Worm (Caenorhabditis elegans): ENCODE data around the gene tyr-2.

The tyr-2 gene

ce11 chrIII:13721944-13722343 is 22.1 kb upstream of the tyr-2 start:
- TF ChIP-seq pha-4 (tag; optimal IDR thresholded peaks at IDR 0.05) (peak; percentile 0), ceh-82 (tag; optimal IDR thresholded peaks at IDR 0.05) (no peak)

- TF ChIP-seq ama-1 (optimal IDR thresholded peaks at IDR 0.05) = peak; percentile 46
- no peak for TF ChIP-seq R02D3.7 (tag; optimal IDR thresholded peaks at IDR 0.05)
- TF ChIP-seq fkh-10 (GFP tag; optimal IDR thresholded peaks at IDR 0.05) = no peak
Observed at ce11 chrIII:13722387-13723122, 21.5 kb upstream of the tyr-2 start.

ce11 chrIII:13724018-13724892 is 19.8 kb upstream of the tyr-2 start:
- TF ChIP-seq ceh-28 (tag; optimal IDR thresholded peaks at IDR 0.05) (no peak), ztf-11 (tag; optimal IDR thresholded peaks at IDR 0.05) (no peak), lsy-12 (tag; optimal IDR thresholded peaks at IDR 0.05) (peak; percentile 26), nhr-23 (tag; optimal IDR thresholded peaks at IDR 0.05) (peak; percentile 64), nhr-43 (tag; optimal IDR thresholded peaks at IDR 0.05; ENCODE audit: poor library complexity, severe bottlenecking) (peak; percentile 32), ama-1 (optimal IDR thresholded peaks at IDR 0.05) (peak; percentile 22)

ce11 chrIII:13729760-13730159 is 14.3 kb upstream of the tyr-2 start:
- TF ChIP-seq pha-4 (tag; optimal IDR thresholded peaks at IDR 0.05) = no peak
- no peak for TF ChIP-seq zag-1 (tag; optimal IDR thresholded peaks at IDR 0.05)
- TF ChIP-seq nfya-1 (tag; optimal IDR thresholded peaks at IDR 0.05; ENCODE audit: insufficient read depth) = no peak
- TF ChIP-seq mdl-1 (tag; optimal IDR thresholded peaks at IDR 0.05) = no peak
- no peak for TF ChIP-seq nhr-67 (tag; optimal IDR thresholded peaks at IDR 0.05)
- no peak for TF ChIP-seq ceh-16 (tag; optimal IDR thresholded peaks at IDR 0.05)
- no peak for TF ChIP-seq nhr-28 (tag; optimal IDR thresholded peaks at IDR 0.05)

ce11 chrIII:13731589-13731988 is 12.4 kb upstream of the tyr-2 start, which contains the start of gene W06F12.2:
TSS of gene W06F12.2 (minus strand) at chrIII:13731689.
- TF ChIP-seq ceh-82 (tag; optimal IDR thresholded peaks at IDR 0.05) = no peak
- no peak for TF ChIP-seq lsy-12 (tag; optimal IDR thresholded peaks at IDR 0.05)
- no peak for TF ChIP-seq elt-2 (tag; optimal IDR thresholded peaks at IDR 0.05)
- TF ChIP-seq sea-2 (GFP tag; optimal IDR thresholded peaks at IDR 0.05) = no peak
- TF ChIP-seq pha-4 (tag; optimal IDR thresholded peaks at IDR 0.05) = no peak
- no peak for TF ChIP-seq fkh-2 (tag; optimal IDR thresholded peaks at IDR 0.05)
- TF ChIP-seq unc-39 (tag; optimal IDR thresholded peaks at IDR 0.05) = no peak
- TF ChIP-seq nhr-12 (tag; optimal IDR thresholded peaks at IDR 0.05) = no peak
- no peak for TF ChIP-seq nhr-76 (tag; optimal IDR thresholded peaks at IDR 0.05)
- TF ChIP-seq nhr-43 (tag; optimal IDR thresholded peaks at IDR 0.05; ENCODE audit: poor library complexity, severe bottlenecking) = no peak
- TF ChIP-seq lin-39 (tag; optimal IDR thresholded peaks at IDR 0.05) = no peak
- no peak for TF ChIP-seq unc-62 (GFP tag; optimal IDR thresholded peaks at IDR 0.05)
- TF ChIP-seq nhr-23 (tag; optimal IDR thresholded peaks at IDR 0.05) = no peak
- TF ChIP-seq hmg-11 (tag; optimal IDR thresholded peaks at IDR 0.05) = no peak
- no peak for TF ChIP-seq zag-1 (tag; optimal IDR thresholded peaks at IDR 0.05)
- no peak for TF ChIP-seq ZK546.5 (tag; optimal IDR thresholded peaks at IDR 0.05)
- TF ChIP-seq ztf-11 (tag; optimal IDR thresholded peaks at IDR 0.05) = no peak
- TF ChIP-seq elt-3 (tag; optimal IDR thresholded peaks at IDR 0.05) = no peak

- TF ChIP-seq fkh-2 (tag; optimal IDR thresholded peaks at IDR 0.05) (no peak), nhr-28 (tag; optimal IDR thresholded peaks at IDR 0.05) (no peak), nhr-237 (tag; optimal IDR thresholded peaks at IDR 0.05) (no peak), elt-2 (tag; optimal IDR thresholded peaks at IDR 0.05) (no peak), lsy-12 (tag; optimal IDR thresholded peaks at IDR 0.05) (no peak), eor-1 (tag; optimal IDR thresholded peaks at IDR 0.05) (no peak), nhr-25 (tag; optimal IDR thresholded peaks at IDR 0.05) (no peak), pqm-1 (tag; optimal IDR thresholded peaks at IDR 0.05) (peak; percentile 51), pha-4 (tag; optimal IDR thresholded peaks at IDR 0.05) (peak; percentile 75), unc-39 (tag; optimal IDR thresholded peaks at IDR 0.05) (no peak)
Observed at ce11 chrIII:13732665-13733064, 11.4 kb upstream of the tyr-2 start.
